Worm (Caenorhabditis elegans): ENCODE measurements around the gene gipc-2.
"Not testable (repeated sequence)": the region's sequence is repeated elsewhere in the genome, so short reads cannot be mapped to it uniquely, and the experiment has no call there.

The gipc-2 gene

ce11 chrIV:10048268-10048667, 20.8 kb upstream of the gipc-2 start:
- TF ChIP-seq dao-5 (tag; optimal IDR thresholded peaks at IDR 0.05) (no peak), W03F9.2 (tag; optimal IDR thresholded peaks at IDR 0.05) (no peak), him-1 (tag; optimal IDR thresholded peaks at IDR 0.05) (no peak)

ce11 chrIV:10047108-10047507, 19.6 kb upstream of the gipc-2 start, which contains the start of gene T04B2.3:
Gene T04B2.3 (plus strand): TSS chrIV:10047408.
- TF ChIP-seq him-1 (tag; optimal IDR thresholded peaks at IDR 0.05) (no peak), dao-5 (tag; optimal IDR thresholded peaks at IDR 0.05) (no peak), W03F9.2 (tag; optimal IDR thresholded peaks at IDR 0.05) (no peak)

ce11 chrIV:10046005-10046404, 18.5 kb upstream of the gipc-2 start:
- no peak for TF ChIP-seq W03F9.2 (tag; optimal IDR thresholded peaks at IDR 0.05)
- no peak for TF ChIP-seq him-1 (tag; optimal IDR thresholded peaks at IDR 0.05)
- TF ChIP-seq dao-5 (tag; optimal IDR thresholded peaks at IDR 0.05): no peak

DNA sequence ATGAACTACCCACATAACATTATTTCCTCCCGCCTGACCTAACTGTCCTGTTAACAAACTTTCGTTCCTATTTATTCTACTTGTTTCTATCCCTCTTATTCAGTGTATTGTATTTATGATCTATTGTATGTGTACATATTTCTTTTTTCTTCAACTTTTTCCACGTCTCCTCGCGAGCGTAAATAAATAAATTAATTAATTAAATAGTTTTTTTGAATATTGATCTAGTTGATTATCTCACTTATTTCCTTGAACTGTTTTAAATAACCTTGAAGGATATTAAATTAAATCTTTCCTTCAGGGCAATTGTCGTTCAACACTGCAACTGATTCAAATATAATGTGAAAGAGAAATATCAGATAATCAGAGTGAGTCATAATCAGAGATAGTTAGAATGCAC, 15.4 kb upstream of the gipc-2 start, which contains the start of gene frk-1:
Gene frk-1 (plus strand): TSS at position 301 of the 400 bp plus-strand sequence.
- no peak for TF ChIP-seq him-1 (tag; optimal IDR thresholded peaks at IDR 0.05)
- no peak for TF ChIP-seq W03F9.2 (tag; optimal IDR thresholded peaks at IDR 0.05)
- TF ChIP-seq dao-5 (tag; optimal IDR thresholded peaks at IDR 0.05): no peak

- no peak for TF ChIP-seq dao-5 (tag; optimal IDR thresholded peaks at IDR 0.05)
- TF ChIP-seq him-1 (tag; optimal IDR thresholded peaks at IDR 0.05): no peak
These were observed 13.3 kb upstream of the gipc-2 start, which contains the start of gene dhs-31 for ce11 chrIV:10040803-10041202. Gene dhs-31 (minus strand): TSS chrIV:10040903.

DNA sequence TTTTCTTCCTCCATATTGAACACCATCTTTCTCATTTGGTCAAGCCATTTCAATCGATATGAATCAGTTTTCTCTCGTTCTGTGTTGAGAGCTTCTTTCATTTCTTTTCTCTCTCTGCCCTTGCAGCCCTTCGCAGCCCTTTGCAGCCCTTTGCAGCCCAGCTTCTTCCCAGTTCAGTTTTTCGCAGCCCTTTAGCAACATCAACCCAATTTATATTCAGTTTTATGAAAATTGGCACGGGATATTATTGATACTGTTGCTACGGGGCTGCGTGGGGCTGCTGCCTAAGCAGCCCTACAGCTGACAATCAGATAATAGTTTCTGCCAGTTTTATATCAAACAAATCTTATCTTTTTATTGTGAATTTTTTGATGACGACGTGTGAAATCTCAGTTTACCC, 9.5 kb upstream of the gipc-2 start, which contains the start of gene F44D12.10:
Gene F44D12.10 (minus strand): TSS at position 101 of the 400 bp plus-strand sequence.
- no peak for TF ChIP-seq W03F9.2 (tag; optimal IDR thresholded peaks at IDR 0.05)
- TF ChIP-seq him-1 (tag; optimal IDR thresholded peaks at IDR 0.05): no peak
- TF ChIP-seq dao-5 (tag; optimal IDR thresholded peaks at IDR 0.05): no peak

DNA sequence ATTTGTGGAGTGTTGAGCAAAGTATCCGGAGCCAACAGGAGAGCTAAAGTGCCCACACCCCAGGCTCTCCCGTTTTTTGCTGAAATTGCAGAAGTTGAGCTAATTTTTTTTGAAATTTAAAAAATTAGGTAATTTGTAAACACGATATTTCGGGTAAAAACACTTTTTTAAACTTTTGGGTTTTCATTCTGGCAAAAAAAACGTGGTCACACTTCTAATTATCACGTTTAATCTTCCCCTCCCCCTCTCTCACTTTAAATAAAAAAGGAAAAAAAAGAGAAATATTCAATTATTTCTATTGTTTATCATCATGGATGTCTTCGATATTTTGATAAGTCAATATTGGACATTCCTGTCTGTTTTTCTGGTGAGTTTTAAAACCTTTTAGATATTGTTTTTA, 5.6 kb upstream of the gipc-2 start, which contains the start of gene F44D12.6:
Gene F44D12.6 (plus strand): TSS at position 301 of the 400 bp plus-strand sequence.
- TF ChIP-seq W03F9.2 (tag; optimal IDR thresholded peaks at IDR 0.05) (no peak), him-1 (tag; optimal IDR thresholded peaks at IDR 0.05) (no peak), dao-5 (tag; optimal IDR thresholded peaks at IDR 0.05) (no peak)

- not testable (repeated sequence) for TF ChIP-seq him-1, dao-5, W03F9.2 (tag; optimal IDR thresholded peaks at IDR 0.05)
These were observed 1.3 kb upstream of the gipc-2 start, which contains the start of the genes F44D12.16 and msd-2 for ce11 chrIV:10028779-10029178. Gene F44D12.16 (plus strand): TSS chrIV:10029079. Gene msd-2 (plus strand): TSS chrIV:10029083.

- no peak for TF ChIP-seq him-1 (tag; optimal IDR thresholded peaks at IDR 0.05)
- no peak for TF ChIP-seq dao-5 (tag; optimal IDR thresholded peaks at IDR 0.05)
- TF ChIP-seq W03F9.2 (tag; optimal IDR thresholded peaks at IDR 0.05): no peak
These were observed 1.3 kb downstream of the gipc-2 start for ce11 chrIV:10026129-10026528.

DNA sequence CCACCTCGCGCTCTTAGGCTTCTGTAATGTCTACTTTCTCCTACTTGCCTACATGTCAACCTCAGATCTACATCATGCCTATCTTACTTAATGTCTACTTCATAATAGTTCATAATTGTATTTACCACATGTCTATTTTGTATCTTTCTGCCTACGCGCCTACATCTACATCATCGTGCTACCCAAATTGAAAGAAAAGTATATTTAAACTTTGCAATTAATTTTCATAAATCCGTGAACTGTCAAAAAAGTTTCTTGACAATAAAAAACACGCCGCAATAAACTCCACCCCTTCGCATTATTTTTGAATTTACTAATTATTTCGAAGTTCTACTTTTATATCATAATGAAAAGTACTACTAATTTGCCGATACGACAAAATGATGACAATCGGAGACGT, 4.5 kb downstream of the gipc-2 start, which contains the start of gene F44D12.8:
Gene F44D12.8 (plus strand): TSS at position 301 of the 400 bp plus-strand sequence.
- TF ChIP-seq W03F9.2 (tag; optimal IDR thresholded peaks at IDR 0.05) (no peak), him-1 (tag; optimal IDR thresholded peaks at IDR 0.05) (no peak), dao-5 (tag; optimal IDR thresholded peaks at IDR 0.05) (no peak)

DNA sequence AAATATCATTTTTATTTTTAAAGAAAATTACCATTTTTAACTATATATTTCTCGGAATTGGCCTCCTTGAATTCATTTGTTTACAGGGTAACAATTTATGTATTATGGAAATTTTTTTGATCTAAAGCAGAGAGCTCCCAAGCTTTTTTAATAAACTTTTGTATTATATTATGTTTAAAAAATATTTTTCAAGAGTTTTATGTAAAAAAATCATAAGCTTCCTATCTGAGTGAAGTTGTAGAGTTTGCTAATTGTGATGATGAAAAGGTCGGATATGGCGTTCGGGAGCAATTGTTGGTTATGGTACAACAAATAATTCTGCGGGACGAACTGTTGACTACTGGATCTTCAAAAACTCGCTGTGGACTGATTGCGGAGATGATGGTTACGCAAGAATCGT, 6.2 kb downstream of the gipc-2 start, which contains the start of gene F44D12.19:
Gene F44D12.19 (plus strand): TSS at position 301 of the 400 bp plus-strand sequence.
- TF ChIP-seq him-1 (tag; optimal IDR thresholded peaks at IDR 0.05): no peak
- TF ChIP-seq dao-5 (tag; optimal IDR thresholded peaks at IDR 0.05): no peak

- no peak for TF ChIP-seq him-1 (tag; optimal IDR thresholded peaks at IDR 0.05)
- TF ChIP-seq dao-5 (tag; optimal IDR thresholded peaks at IDR 0.05): no peak
- TF ChIP-seq W03F9.2 (tag; optimal IDR thresholded peaks at IDR 0.05): no peak
These were observed 9.8 kb downstream of the gipc-2 start, which contains the start of gene F44D12.2 for ce11 chrIV:10017633-10018032. Gene F44D12.2 (minus strand): TSS chrIV:10017733.

- TF ChIP-seq him-1 (tag; optimal IDR thresholded peaks at IDR 0.05): no peak
- TF ChIP-seq W03F9.2 (tag; optimal IDR thresholded peaks at IDR 0.05): no peak
- no peak for TF ChIP-seq dao-5 (tag; optimal IDR thresholded peaks at IDR 0.05)
These were observed 10.5 kb downstream of the gipc-2 start, which contains the start of gene ent-7 for ce11 chrIV:10016977-10017376. Gene ent-7 (plus strand): TSS chrIV:10017277.

ce11 chrIV:10009536-10009935, 17.9 kb downstream of the gipc-2 start, which contains the start of gene magu-4:
Gene magu-4 (plus strand): TSS chrIV:10009753.
- TF ChIP-seq him-1 (tag; optimal IDR thresholded peaks at IDR 0.05) (no peak), dao-5 (tag; optimal IDR thresholded peaks at IDR 0.05) (no peak)

DNA sequence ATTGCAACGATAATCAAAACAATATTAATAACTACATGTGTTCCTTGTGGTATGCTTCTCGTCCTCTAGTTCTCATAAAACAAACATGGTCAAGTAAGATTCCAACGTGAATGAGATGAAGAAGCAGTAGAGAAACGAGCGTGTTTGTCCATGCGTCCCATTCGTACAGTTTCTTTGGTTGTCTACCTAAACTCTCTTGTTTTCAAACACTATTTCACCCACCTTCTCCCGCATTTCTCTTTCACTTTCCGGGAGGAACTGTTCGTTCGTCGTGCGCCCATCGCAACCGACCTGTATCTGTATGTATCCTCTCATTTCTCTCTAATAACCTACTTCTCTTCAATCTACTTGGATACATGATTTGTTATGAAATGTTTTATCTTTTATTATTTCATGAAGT, 19.7 kb downstream of the gipc-2 start:
- TF ChIP-seq dao-5 (tag; optimal IDR thresholded peaks at IDR 0.05) (no peak), W03F9.2 (tag; optimal IDR thresholded peaks at IDR 0.05) (no peak), him-1 (tag; optimal IDR thresholded peaks at IDR 0.05) (no peak)

Measured in whole organism, L4/young adult.